Fruit fly (Drosophila melanogaster): ENCODE results near the gene SPE.
A peak's percentile ranks its signal among the peaks of the same experiment; 100 is the strongest.

The SPE gene

DNA sequence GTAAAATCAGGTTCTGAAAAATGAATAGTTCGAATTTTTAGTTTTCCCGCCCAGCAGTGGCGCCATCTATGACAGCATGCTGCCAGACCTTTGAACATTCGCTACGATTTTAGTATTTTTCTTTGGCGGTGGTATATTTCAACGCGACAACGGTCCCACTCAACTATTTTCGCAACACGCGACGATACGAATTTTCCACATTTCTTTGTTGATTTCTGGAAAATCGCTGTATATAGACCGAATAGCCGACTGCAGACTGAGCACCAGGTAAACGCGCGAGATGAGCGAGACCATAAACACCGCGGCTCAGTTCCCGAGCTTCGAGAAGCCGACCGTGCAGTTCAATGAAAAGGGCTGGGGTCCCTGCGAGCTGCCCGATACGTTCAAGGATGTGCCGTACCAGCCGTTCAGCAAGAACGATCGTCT lies 6.1 kb upstream of the SPE start, which contains the start of gene eIF3d1:
TSS of gene eIF3d1 (plus strand) at position 129 of the 426 bp plus-strand sequence.
- TF ChIP-seq Jra (GFP tag; optimal IDR thresholded peaks at IDR 0.05) (no peak), Dfd (GFP tag; optimal IDR thresholded peaks at IDR 0.05) (no peak), Dif (GFP tag; optimal IDR thresholded peaks at IDR 0.05; ENCODE audit: partially characterized antibody) (peak; percentile 32), dl (GFP tag; optimal IDR thresholded peaks at IDR 0.05; ENCODE audit: insufficient read depth in 1 of 2, partially characterized antibody in 2 of 2) (peak in 1 of 2 experiments; percentile 1), foxo (GFP tag; optimal IDR thresholded peaks at IDR 0.05) (no peak), HLH106 (tag; optimal IDR thresholded peaks at IDR 0.05) (peak; percentile 17), sv (GFP tag; optimal IDR thresholded peaks at IDR 0.05) (no peak), dsf (GFP tag; optimal IDR thresholded peaks at IDR 0.05; ENCODE audit: borderline replicate concordance) (no peak), fru (GFP tag; optimal IDR thresholded peaks at IDR 0.05) (no peak), CG32264 (GFP tag; optimal IDR thresholded peaks at IDR 0.05) (no peak), h (GFP tag; optimal IDR thresholded peaks at IDR 0.05) (no peak), CG9705 (GFP tag; optimal IDR thresholded peaks at IDR 0.05) (no peak), rgr (GFP tag; optimal IDR thresholded peaks at IDR 0.05) (peak; percentile 21), tai (GFP tag; optimal IDR thresholded peaks at IDR 0.05) (no peak), Myc (optimal IDR thresholded peaks at IDR 0.05) (peak; percentile 11), OdsH (GFP tag; optimal IDR thresholded peaks at IDR 0.05) (no peak), brk (GFP tag; optimal IDR thresholded peaks at IDR 0.05) (no peak), br (GFP tag; optimal IDR thresholded peaks at IDR 0.05) (peak; percentile 1), N (GFP tag; optimal IDR thresholded peaks at IDR 0.05) (no peak), Abd-B (GFP tag; optimal IDR thresholded peaks at IDR 0.05) (no peak)

DNA sequence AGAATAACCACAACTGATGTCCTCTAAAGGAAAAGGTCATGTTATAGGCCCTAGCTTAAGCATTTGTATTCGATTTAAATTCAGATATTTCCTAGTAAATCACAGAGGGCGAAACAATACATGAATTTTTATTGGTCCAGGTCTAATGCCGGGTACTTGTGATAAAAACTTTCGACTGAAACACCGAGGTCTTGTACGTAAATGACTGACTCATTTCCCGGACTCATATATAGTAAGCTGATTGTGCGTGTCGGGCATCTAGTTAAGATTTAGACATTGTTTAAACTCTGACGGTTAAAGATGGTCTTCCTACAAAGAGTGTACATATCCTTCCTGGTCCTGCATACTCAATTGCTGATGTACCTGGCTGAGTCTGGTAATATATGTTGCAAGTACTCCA lies 3.9 kb upstream of the SPE start, which contains the start of gene CG16710:
TSS of gene CG16710 (plus strand) at position 301 of the 400 bp plus-strand sequence.
- TF ChIP-seq Abd-B (GFP tag; optimal IDR thresholded peaks at IDR 0.05) = no peak
- no peak for TF ChIP-seq Dif (GFP tag; optimal IDR thresholded peaks at IDR 0.05; ENCODE audit: partially characterized antibody)
- TF ChIP-seq pan (optimal IDR thresholded peaks at IDR 0.05) = no peak
- TF ChIP-seq GATAd (GFP tag; optimal IDR thresholded peaks at IDR 0.05) = no peak
- TF ChIP-seq Rel (GFP tag; optimal IDR thresholded peaks at IDR 0.05) = no peak
- TF ChIP-seq Rel (tag; optimal IDR thresholded peaks at IDR 0.05) = no peak
- TF ChIP-seq N (GFP tag; optimal IDR thresholded peaks at IDR 0.05) = no peak
- no peak for TF ChIP-seq sage (GFP tag; optimal IDR thresholded peaks at IDR 0.05)
- no peak for TF ChIP-seq lola (GFP tag; optimal IDR thresholded peaks at IDR 0.05)
- TF ChIP-seq jim (GFP tag; optimal IDR thresholded peaks at IDR 0.05) = no peak
- TF ChIP-seq Hnf4 (GFP tag; optimal IDR thresholded peaks at IDR 0.05) = no peak
- TF ChIP-seq foxo (GFP tag; optimal IDR thresholded peaks at IDR 0.05) = no peak
- no peak for TF ChIP-seq CG9705 (GFP tag; optimal IDR thresholded peaks at IDR 0.05)
- TF ChIP-seq brk (GFP tag; optimal IDR thresholded peaks at IDR 0.05) = no peak
- TF ChIP-seq ey (GFP tag; optimal IDR thresholded peaks at IDR 0.05) = no peak
- TF ChIP-seq dmrt93B (GFP tag; optimal IDR thresholded peaks at IDR 0.05) = no peak
- no peak for TF ChIP-seq Vsx2 (GFP tag; optimal IDR thresholded peaks at IDR 0.05; ENCODE audit: partially characterized antibody)
- no peak for TF ChIP-seq br (GFP tag; optimal IDR thresholded peaks at IDR 0.05)
- no peak for TF ChIP-seq tai (GFP tag; optimal IDR thresholded peaks at IDR 0.05)

DNA sequence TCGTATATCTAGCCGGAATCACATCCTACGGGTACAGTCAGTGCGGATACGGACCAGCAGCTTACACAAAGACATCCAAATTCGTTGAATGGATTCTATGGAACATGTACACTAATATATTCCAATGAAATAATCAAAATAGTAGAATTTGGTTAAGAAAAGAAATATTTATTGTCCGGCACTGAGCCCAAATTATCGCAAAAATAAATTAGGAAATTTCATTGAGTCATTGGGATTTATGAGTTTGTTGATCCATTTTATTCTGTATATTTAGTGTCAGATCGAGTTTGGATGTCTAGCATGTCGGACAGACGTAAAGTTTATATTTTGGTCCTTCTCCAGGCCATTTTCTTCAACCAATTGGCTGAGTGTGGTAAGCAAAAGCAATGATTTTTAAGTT lies 2.3 kb upstream of the SPE start, which contains the start of gene CG18754:
TSS of gene CG18754 (plus strand) at position 301 of the 400 bp plus-strand sequence.
- TF ChIP-seq Rel (GFP tag; optimal IDR thresholded peaks at IDR 0.05) (no peak), Rel (tag; optimal IDR thresholded peaks at IDR 0.05) (no peak), dsf (GFP tag; optimal IDR thresholded peaks at IDR 0.05; ENCODE audit: borderline replicate concordance) (no peak), Hnf4 (GFP tag; optimal IDR thresholded peaks at IDR 0.05) (no peak), Dfd (GFP tag; optimal IDR thresholded peaks at IDR 0.05) (no peak), Myc (optimal IDR thresholded peaks at IDR 0.05) (no peak), OdsH (GFP tag; optimal IDR thresholded peaks at IDR 0.05) (no peak), dmrt93B (GFP tag; optimal IDR thresholded peaks at IDR 0.05) (no peak)

DNA sequence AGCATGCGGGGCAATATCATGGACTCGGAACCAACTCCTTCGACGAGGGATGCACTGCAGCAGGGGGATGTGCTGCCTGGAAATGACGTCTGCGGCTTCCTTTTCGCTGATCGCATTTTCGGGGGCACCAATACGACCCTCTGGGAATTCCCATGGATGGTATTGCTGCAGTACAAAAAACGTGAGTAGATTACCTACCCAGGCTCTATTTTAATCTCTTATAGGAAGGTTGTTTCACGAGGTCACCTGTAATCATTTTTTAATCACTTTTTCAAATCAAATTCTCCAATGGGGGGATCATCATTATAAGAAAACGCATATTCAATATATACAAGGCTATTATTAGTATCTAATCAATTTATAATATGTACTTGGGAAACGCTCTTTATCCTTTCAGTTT lies 869 bp downstream of the SPE start:
- no peak for TF ChIP-seq woc (GFP tag; optimal IDR thresholded peaks at IDR 0.05)
- no peak for TF ChIP-seq br (GFP tag; optimal IDR thresholded peaks at IDR 0.05)
- TF ChIP-seq Rel (GFP tag; optimal IDR thresholded peaks at IDR 0.05) = no peak
- TF ChIP-seq Rel (tag; optimal IDR thresholded peaks at IDR 0.05) = peak; percentile 86

DNA sequence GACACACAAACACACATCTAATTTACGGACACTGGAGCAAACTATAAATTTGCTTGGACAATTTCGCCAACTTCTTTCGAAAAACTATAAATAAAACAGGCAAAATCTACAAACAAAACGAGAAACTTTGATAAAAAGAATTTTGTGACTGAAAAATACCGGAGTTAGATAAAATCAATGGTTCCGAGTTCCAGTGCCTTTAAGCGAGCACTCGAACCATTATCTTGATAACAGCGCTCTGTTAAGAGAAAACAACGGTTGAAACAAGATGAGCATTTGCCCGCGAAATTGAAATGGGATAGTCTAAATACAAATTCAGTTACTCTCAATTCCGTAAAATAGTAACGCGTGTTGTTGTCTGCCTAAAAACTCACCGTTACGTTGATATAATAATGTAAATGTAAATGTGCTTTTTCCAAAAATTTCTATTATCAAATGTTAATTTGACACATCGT lies 8.6 kb downstream of the SPE start, which contains the start of gene CG10254:
TSS of gene CG10254 (minus strand) at position 405 of the 455 bp plus-strand sequence.
- no peak for TF ChIP-seq Dif (GFP tag; optimal IDR thresholded peaks at IDR 0.05; ENCODE audit: partially characterized antibody)
- TF ChIP-seq Jra (GFP tag; optimal IDR thresholded peaks at IDR 0.05) = no peak
- no peak for TF ChIP-seq CrebA (GFP tag; optimal IDR thresholded peaks at IDR 0.05; ENCODE audit: borderline replicate concordance)
- no peak for TF ChIP-seq CG32264 (GFP tag; optimal IDR thresholded peaks at IDR 0.05)
- no peak for TF ChIP-seq Mio (GFP tag; optimal IDR thresholded peaks at IDR 0.05)
- TF ChIP-seq Rel (GFP tag; optimal IDR thresholded peaks at IDR 0.05) = no peak
- no peak for TF ChIP-seq Rel (tag; optimal IDR thresholded peaks at IDR 0.05)
- no peak for TF ChIP-seq pan (optimal IDR thresholded peaks at IDR 0.05)
- no peak for TF ChIP-seq h (GFP tag; optimal IDR thresholded peaks at IDR 0.05)
- no peak for TF ChIP-seq Myc (optimal IDR thresholded peaks at IDR 0.05)
- TF ChIP-seq OdsH (GFP tag; optimal IDR thresholded peaks at IDR 0.05) = no peak
- no peak for TF ChIP-seq woc (GFP tag; optimal IDR thresholded peaks at IDR 0.05)
- no peak for TF ChIP-seq N (GFP tag; optimal IDR thresholded peaks at IDR 0.05)
- TF ChIP-seq CG9705 (GFP tag; optimal IDR thresholded peaks at IDR 0.05) = no peak

All from whole organism, wandering third instar larva.